Worm (Caenorhabditis elegans): ENCODE results near the gene B0238.15.

- TF ChIP-seq him-1 (tag; optimal IDR thresholded peaks at IDR 0.05) (no peak), W03F9.2 (tag; optimal IDR thresholded peaks at IDR 0.05) (no peak)
Measured at ce11 chrV:5239903-5240302, at the start of gene B0238.15.
